Fruit fly (Drosophila melanogaster): Measurements from ENCODE around the gene Cdc14.

DNA sequence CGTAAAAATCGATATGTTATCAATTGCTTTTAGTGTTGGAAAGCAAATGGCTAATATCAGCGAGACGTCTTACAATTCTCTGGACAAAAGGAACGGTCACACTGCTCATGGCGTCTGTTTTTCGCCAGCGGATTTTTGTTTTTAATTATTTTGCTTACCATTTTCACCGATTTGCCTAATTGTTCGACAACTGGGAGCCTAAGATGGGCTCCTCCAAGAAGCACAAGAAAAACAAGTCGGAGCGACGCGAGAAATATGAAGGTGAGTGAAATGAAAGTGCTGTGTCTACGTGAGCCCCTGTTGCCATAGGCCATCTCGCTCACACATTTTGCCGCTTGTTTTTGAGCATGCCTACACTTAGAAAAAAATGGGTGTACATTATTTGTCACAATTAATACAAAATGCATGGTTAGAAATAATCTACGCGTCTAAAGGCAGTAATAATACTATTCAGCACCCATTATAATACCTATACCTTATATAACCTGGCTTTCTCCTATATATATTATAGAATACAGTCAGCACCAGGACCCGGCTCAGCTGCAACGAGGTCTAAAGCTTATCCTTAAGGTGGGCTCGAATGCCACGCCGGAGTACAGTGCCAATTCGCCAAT, 27.6 kb downstream of the Cdc14 start, which contains the start of gene Brd7-9:
- TF ChIP-seq psq (optimal IDR thresholded peaks at IDR 0.05) (no peak), h (optimal IDR thresholded peaks at IDR 0.05) (no peak), Myc (optimal IDR thresholded peaks at IDR 0.05) (no peak), insv (optimal IDR thresholded peaks at IDR 0.05) (no peak)
